Fruit fly (Drosophila melanogaster) whole organism, adult: Measurements from ENCODE around the gene Ir68b.

Source experiments
- CG11617 ChIP-seq: fragments of 200-800 bp; sonication (Bioruptor generic); optimal IDR thresholded peaks from 2 replicates; lab custom pipeline; 2017; ENCODE audit warnings: mild to moderate bottlenecking, missing biosample characterization, missing genetic modification reagents, missing genetic modification characterization
- CG12768 ChIP-seq: fragments of 200-800 bp; sonication (Bioruptor generic); optimal IDR thresholded peaks from 2 replicates; lab custom pipeline; 2017; ENCODE audit warnings: missing biosample characterization, missing genetic modification characterization, mild to moderate bottlenecking, moderate library complexity, missing genetic modification reagents
- CG14711 ChIP-seq: fragments of 200-800 bp; sonication (Bioruptor generic); optimal IDR thresholded peaks from 2 replicates; lab custom pipeline; 2018; ENCODE audit warnings: missing biosample characterization, mild to moderate bottlenecking, missing genetic modification characterization, moderate library complexity
- CG1620 ChIP-seq: fragments of 200-800 bp; sonication (Bioruptor generic); optimal IDR thresholded peaks from 2 replicates; lab custom pipeline; 2016; ENCODE audit warnings: missing biosample characterization, missing genetic modification characterization
- CG33017 ChIP-seq: fragments of 200-800 bp; sonication (Bioruptor generic); optimal IDR thresholded peaks from 2 replicates; lab custom pipeline; 2018; ENCODE audit warnings: missing biosample characterization, mild to moderate bottlenecking, missing genetic modification characterization, moderate library complexity
- CG5204 ChIP-seq: fragments of 200-800 bp; sonication (Bioruptor generic); optimal IDR thresholded peaks from 2 replicates; lab custom pipeline; 2016; ENCODE audit warnings: missing biosample characterization, missing genetic modification characterization
- CG7045 ChIP-seq: fragments of 200-800 bp; sonication (Bioruptor generic); optimal IDR thresholded peaks from 2 replicates; lab custom pipeline; 2017; ENCODE audit warnings: missing biosample characterization, mild to moderate bottlenecking, missing genetic modification characterization
- CG7101 ChIP-seq: fragments of 200-800 bp; sonication (Bioruptor generic); optimal IDR thresholded peaks from 2 replicates; lab custom pipeline; 2018; ENCODE audit warnings: missing biosample characterization, mild to moderate bottlenecking, missing genetic modification characterization, moderate library complexity
- Clk ChIP-seq: fragments of 200-800 bp; sonication (Bioruptor generic); optimal IDR thresholded peaks from 2 replicates; lab custom pipeline; 2017; ENCODE audit warnings: missing biosample characterization, missing genetic modification characterization
- Crg-1 ChIP-seq: fragments of 200-800 bp; sonication (Bioruptor generic); optimal IDR thresholded peaks from 2 replicates; lab custom pipeline; 2016; ENCODE audit warnings: missing biosample characterization, missing genetic modification characterization
- Hr96 ChIP-seq: fragments of 200-800 bp; sonication (Bioruptor generic); optimal IDR thresholded peaks from 2 replicates; lab custom pipeline; 2016; ENCODE audit warnings: missing biosample characterization, missing genetic modification characterization
- Mnt ChIP-seq: fragments of 200-800 bp; sonication (Bioruptor generic); optimal IDR thresholded peaks from 2 replicates; lab custom pipeline; 2016; ENCODE audit warnings: missing biosample characterization, mild to moderate bottlenecking, missing genetic modification characterization
- bab1 ChIP-seq: fragments of 200-800 bp; sonication (Bioruptor generic); optimal IDR thresholded peaks from 3 replicates; lab custom pipeline; 2019; ENCODE audit warnings: missing biosample characterization, mild to moderate bottlenecking, missing genetic modification characterization, moderate library complexity
- cic ChIP-seq: fragments of 200-800 bp; sonication (Bioruptor generic); optimal IDR thresholded peaks from 2 replicates; lab custom pipeline; 2017; ENCODE audit warnings: missing biosample characterization, mild to moderate bottlenecking, missing genetic modification characterization, moderate library complexity
- cnc ChIP-seq, 2 experiments: fragments of >200 bp; optimal IDR thresholded peaks; 2 replicates each; lab custom pipeline; 2017
- kay ChIP-seq: fragments of 200-800 bp; sonication (Bioruptor generic); peaks from one replicate; lab custom pipeline; 2016; ENCODE audit warnings: missing biosample characterization, missing genetic modification characterization, borderline replicate concordance
- ovo ChIP-seq: fragments of 200-800 bp; sonication (Bioruptor generic); optimal IDR thresholded peaks from 2 replicates; lab custom pipeline; 2016; ENCODE audit warnings: missing biosample characterization, missing genetic modification characterization
- pad ChIP-seq: fragments of 200-800 bp; sonication (Bioruptor generic); optimal IDR thresholded peaks from 3 replicates; lab custom pipeline; 2017; ENCODE audit warnings: missing biosample characterization, missing genetic modification characterization, mild to moderate bottlenecking, moderate library complexity, missing genetic modification reagents
- tj ChIP-seq: fragments of 200-800 bp; sonication (Bioruptor generic); optimal IDR thresholded peaks from 3 replicates; lab custom pipeline; 2017; ENCODE audit warnings: missing biosample characterization, mild to moderate bottlenecking, missing genetic modification characterization, moderate library complexity
- toe ChIP-seq: fragments of 200-800 bp; sonication (Bioruptor generic); optimal IDR thresholded peaks from 2 replicates; lab custom pipeline; 2016; ENCODE audit warnings: missing biosample characterization, missing genetic modification characterization

Ir68b gene

dm6 chr3L:12112967-12113366 lies 14.2 kb downstream of the Ir68b start:
- no peak for TF ChIP-seq Clk (GFP tag; lab: Kevin White, UChicago)
- TF ChIP-seq CG5204 (GFP tag; lab: Kevin White, UChicago): no peak
- no peak for TF ChIP-seq CG14711 (tag; lab: Kevin White, UChicago)
- no peak for TF ChIP-seq cic (GFP tag; lab: Kevin White, UChicago)
- no peak for TF ChIP-seq CG7101 (tag; lab: Kevin White, UChicago)
- no peak for TF ChIP-seq toe (GFP tag; lab: Kevin White, UChicago)
- no peak for TF ChIP-seq CG1620 (GFP tag; lab: Kevin White, UChicago)

DNA sequence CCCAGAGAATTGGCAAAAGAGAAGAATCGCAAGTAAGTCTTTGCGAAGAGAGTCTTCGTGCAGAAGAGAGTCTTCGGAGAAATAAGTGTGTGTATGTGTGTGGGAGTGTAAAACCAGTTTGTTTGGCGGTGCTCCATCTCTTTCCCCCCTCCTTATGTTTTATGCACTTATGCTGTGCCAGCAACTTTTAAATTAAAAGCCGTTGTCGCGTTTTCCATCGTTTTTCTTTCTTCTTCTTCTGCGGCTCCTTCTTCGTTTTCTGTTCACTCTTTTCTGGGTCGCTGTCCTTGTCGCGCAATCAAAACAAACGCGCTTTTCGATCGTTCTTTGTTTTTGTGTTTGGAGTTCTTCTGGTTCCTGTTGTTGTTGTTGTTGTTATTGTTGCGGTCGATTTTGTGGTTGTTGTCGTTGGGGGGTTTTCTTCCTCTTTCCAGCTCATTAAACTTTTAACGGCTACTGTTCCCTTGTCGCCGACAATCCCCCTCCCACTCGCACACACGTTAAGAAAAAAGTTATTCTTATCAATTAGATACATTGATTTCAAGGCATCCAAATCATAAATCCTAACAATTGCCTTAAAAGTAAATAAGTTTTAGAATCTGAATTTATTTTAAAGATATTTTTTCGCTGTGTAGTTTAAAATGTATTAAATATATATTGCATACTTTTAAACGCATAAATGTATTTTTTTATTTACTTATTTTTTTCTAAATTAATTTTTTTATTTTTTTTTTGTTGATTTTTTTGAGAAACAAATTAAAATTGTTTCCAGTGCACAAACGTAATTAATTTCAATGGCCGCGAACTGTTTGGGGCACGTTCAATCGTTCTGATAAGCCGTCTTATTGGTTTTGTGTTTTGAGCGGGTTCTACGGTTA lies 15.9 kb downstream of the Ir68b start:
- TF ChIP-seq CG14711 (tag; lab: Kevin White, UChicago) (peak; percentile 61), bab1 (GFP tag; lab: Kevin White, UChicago) (peak; percentile 58), toe (GFP tag; lab: Kevin White, UChicago) (no peak), Crg-1 (GFP tag; lab: Kevin White, UChicago) (no peak), CG7045 (GFP tag; lab: Kevin White, UChicago) (no peak), Clk (GFP tag; lab: Kevin White, UChicago) (no peak), CG1620 (GFP tag; lab: Kevin White, UChicago) (no peak), cic (GFP tag; lab: Kevin White, UChicago) (no peak), CG33017 (no peak), pad (peak; percentile 42), Hr96 (no peak), kay (GFP tag; lab: Kevin White, UChicago) (no peak), CG5204 (GFP tag; lab: Kevin White, UChicago) (no peak), tj (GFP tag; lab: Kevin White, UChicago) (peak; percentile 99), cnc (optimal IDR thresholded peaks at IDR 0.05; lab: Kevin White, UChicago) (no peak), CG11617 (GFP tag; lab: Kevin White, UChicago) (peak; percentile 24), CG12768 (GFP tag; lab: Kevin White, UChicago) (no peak), CG7101 (tag; lab: Kevin White, UChicago) (peak; percentile 40), ovo (GFP tag; lab: Kevin White, UChicago) (no peak), Mnt (GFP tag; lab: Kevin White, UChicago) (no peak)

dm6 chr3L:12109045-12109632 lies 18.1 kb downstream of the Ir68b start:
- TF ChIP-seq CG1620 (GFP tag; lab: Kevin White, UChicago) (no peak), kay (GFP tag; lab: Kevin White, UChicago) (no peak), CG7101 (tag; lab: Kevin White, UChicago) (no peak), tj (GFP tag; lab: Kevin White, UChicago) (no peak), CG14711 (tag; lab: Kevin White, UChicago) (no peak), CG12768 (GFP tag; lab: Kevin White, UChicago) (no peak), Clk (GFP tag; lab: Kevin White, UChicago) (no peak), pad (no peak), toe (GFP tag; lab: Kevin White, UChicago) (no peak), CG33017 (no peak), CG11617 (GFP tag; lab: Kevin White, UChicago) (no peak), cic (GFP tag; lab: Kevin White, UChicago) (no peak), Hr96 (no peak), Crg-1 (GFP tag; lab: Kevin White, UChicago) (no peak), CG7045 (GFP tag; lab: Kevin White, UChicago) (no peak), Mnt (GFP tag; lab: Kevin White, UChicago) (no peak), CG5204 (GFP tag; lab: Kevin White, UChicago) (no peak), ovo (GFP tag; lab: Kevin White, UChicago) (no peak)

DNA sequence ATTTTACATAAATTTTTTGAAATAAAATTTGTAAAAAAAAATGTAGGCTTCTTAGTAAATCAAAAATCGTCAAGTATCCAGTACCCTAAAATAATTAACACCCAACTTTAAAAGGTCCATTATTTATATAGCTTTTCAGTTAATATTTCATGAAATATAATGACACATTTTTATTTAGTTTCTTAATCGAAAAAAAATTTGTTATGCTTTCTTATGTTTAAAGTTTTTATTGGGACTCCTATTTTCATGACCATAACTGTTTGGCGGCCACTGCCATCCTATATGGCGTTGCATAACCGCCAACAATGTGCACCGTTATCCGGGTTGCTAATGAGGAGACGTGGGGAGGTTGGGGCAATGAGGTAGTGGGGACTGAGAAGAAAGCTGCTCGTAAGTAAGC lies 18.7 kb downstream of the Ir68b start:
- TF ChIP-seq CG7045 (GFP tag; lab: Kevin White, UChicago): no peak
- TF ChIP-seq Hr96: no peak
- TF ChIP-seq CG11617 (GFP tag; lab: Kevin White, UChicago): no peak
- no peak for TF ChIP-seq CG14711 (tag; lab: Kevin White, UChicago)
- TF ChIP-seq Clk (GFP tag; lab: Kevin White, UChicago): no peak
- no peak for TF ChIP-seq Mnt (GFP tag; lab: Kevin White, UChicago)
- no peak for TF ChIP-seq tj (GFP tag; lab: Kevin White, UChicago)
- no peak for TF ChIP-seq cic (GFP tag; lab: Kevin White, UChicago)
- no peak for TF ChIP-seq kay (GFP tag; lab: Kevin White, UChicago)
- no peak for TF ChIP-seq CG5204 (GFP tag; lab: Kevin White, UChicago)
- TF ChIP-seq CG12768 (GFP tag; lab: Kevin White, UChicago): no peak
- no peak for TF ChIP-seq toe (GFP tag; lab: Kevin White, UChicago)
- no peak for TF ChIP-seq pad
- TF ChIP-seq CG7101 (tag; lab: Kevin White, UChicago): no peak
- TF ChIP-seq CG33017: no peak
- no peak for TF ChIP-seq CG1620 (GFP tag; lab: Kevin White, UChicago)
- TF ChIP-seq Crg-1 (GFP tag; lab: Kevin White, UChicago): no peak

- no peak for TF ChIP-seq kay (GFP tag; lab: Kevin White, UChicago)
- TF ChIP-seq CG11617 (GFP tag; lab: Kevin White, UChicago): no peak
- no peak for TF ChIP-seq ovo (GFP tag; lab: Kevin White, UChicago)
- TF ChIP-seq toe (GFP tag; lab: Kevin White, UChicago): no peak
- TF ChIP-seq CG5204 (GFP tag; lab: Kevin White, UChicago): no peak
- no peak for TF ChIP-seq Crg-1 (GFP tag; lab: Kevin White, UChicago)
- no peak for TF ChIP-seq CG1620 (GFP tag; lab: Kevin White, UChicago)
- TF ChIP-seq cic (GFP tag; lab: Kevin White, UChicago): no peak
- TF ChIP-seq pad: no peak
- TF ChIP-seq Mnt (GFP tag; lab: Kevin White, UChicago): no peak
Observed at dm6 chr3L:12107378-12107777, 19.8 kb downstream of the Ir68b start.
